Fruit fly (Drosophila melanogaster) whole organism, prepupa: Measurements from ENCODE around the gene CG43332.

Source experiments
- CG15336 ChIP-seq: fragments of 200-800 bp; sonication (Bioruptor generic); IDR thresholded peaks from 2 replicates; pipeline ENCODE4 v1.3.6; 2022; ENCODE audit warnings: missing biosample characterization, missing genetic modification characterization
- CG3032 ChIP-seq: fragments of 200-800 bp; optimal IDR thresholded peaks from 2 replicates; lab custom pipeline; 2019; ENCODE audit warnings: missing biosample characterization, mild to moderate bottlenecking, missing genetic modification characterization, moderate library complexity
- CG6792 ChIP-seq: fragments of 200-800 bp; sonication (Bioruptor generic); optimal IDR thresholded peaks from 3 replicates; lab custom pipeline; 2016; ENCODE audit warnings: missing biosample characterization, missing genetic modification characterization
- CG6808 ChIP-seq: fragments of 200-800 bp; sonication (Bioruptor generic); optimal IDR thresholded peaks from 3 replicates; lab custom pipeline; 2017; ENCODE audit warnings: missing biosample characterization, missing genetic modification characterization, mild to moderate bottlenecking, moderate library complexity, missing genetic modification reagents
- Eip75B ChIP-seq: fragments of 200-800 bp; sonication (Bioruptor generic); optimal IDR thresholded peaks from 3 replicates; lab custom pipeline; 2016; ENCODE audit warnings: missing biosample characterization, missing genetic modification characterization
- Eip78C ChIP-seq: fragments of 200-800 bp; sonication (Bioruptor generic); peaks from one replicate; lab custom pipeline; 2016; ENCODE audit warnings: missing biosample characterization, missing genetic modification characterization
- Ets96B ChIP-seq: fragments of 200-800 bp; optimal IDR thresholded peaks from 2 replicates; lab custom pipeline; 2019; ENCODE audit warnings: missing biosample characterization, mild to moderate bottlenecking, missing genetic modification characterization, moderate library complexity
- Hr38 ChIP-seq: sonication (Bioruptor generic); optimal IDR thresholded peaks from 2 replicates; lab custom pipeline; 2016; ENCODE audit warnings: missing biosample characterization, missing genetic modification characterization
- Hr39 ChIP-seq: fragments of 200-800 bp; sonication (Bioruptor generic); optimal IDR thresholded peaks from 2 replicates; lab custom pipeline; 2016; ENCODE audit warnings: missing biosample characterization, missing genetic modification characterization
- Hr4 ChIP-seq: fragments of 200-800 bp; sonication (Bioruptor generic); optimal IDR thresholded peaks from 3 replicates; lab custom pipeline; 2016; ENCODE audit warnings: missing biosample characterization, missing genetic modification characterization
- Sox15 ChIP-seq: fragments of 200-800 bp; sonication (Bioruptor generic); optimal IDR thresholded peaks from 3 replicates; lab custom pipeline; 2016; ENCODE audit warnings: missing biosample characterization, missing genetic modification characterization
- dac ChIP-seq: fragments of 200-800 bp; sonication (Bioruptor generic); optimal IDR thresholded peaks from 2 replicates; lab custom pipeline; 2017; ENCODE audit warnings: missing biosample characterization, mild to moderate bottlenecking, missing genetic modification characterization
- esn ChIP-seq: fragments of 200-800 bp; sonication (Bioruptor generic); optimal IDR thresholded peaks from 2 replicates; lab custom pipeline; 2016; ENCODE audit warnings: missing biosample characterization, mild to moderate bottlenecking, missing genetic modification characterization, moderate library complexity
- fd59A ChIP-seq: fragments of 200-800 bp; sonication (Bioruptor generic); optimal IDR thresholded peaks from 2 replicates; lab custom pipeline; 2017; ENCODE audit warnings: missing biosample characterization, mild to moderate bottlenecking, missing genetic modification characterization, missing genetic modification reagents
- spab ChIP-seq: fragments of 200-800 bp; sonication (Bioruptor generic); optimal IDR thresholded peaks from 2 replicates; lab custom pipeline; 2017; ENCODE audit warnings: missing biosample characterization, mild to moderate bottlenecking, missing genetic modification characterization, missing genetic modification reagents
- topi ChIP-seq: fragments of 200-800 bp; sonication (Bioruptor generic); optimal IDR thresholded peaks from 3 replicates; lab custom pipeline; 2016; ENCODE audit warnings: missing biosample characterization, missing genetic modification characterization
- vri ChIP-seq: fragments of 200-800 bp; sonication (Bioruptor generic); optimal IDR thresholded peaks from 3 replicates; lab custom pipeline; 2016; ENCODE audit warnings: missing biosample characterization, mild to moderate bottlenecking, missing genetic modification characterization

Gene CG43332

DNA sequence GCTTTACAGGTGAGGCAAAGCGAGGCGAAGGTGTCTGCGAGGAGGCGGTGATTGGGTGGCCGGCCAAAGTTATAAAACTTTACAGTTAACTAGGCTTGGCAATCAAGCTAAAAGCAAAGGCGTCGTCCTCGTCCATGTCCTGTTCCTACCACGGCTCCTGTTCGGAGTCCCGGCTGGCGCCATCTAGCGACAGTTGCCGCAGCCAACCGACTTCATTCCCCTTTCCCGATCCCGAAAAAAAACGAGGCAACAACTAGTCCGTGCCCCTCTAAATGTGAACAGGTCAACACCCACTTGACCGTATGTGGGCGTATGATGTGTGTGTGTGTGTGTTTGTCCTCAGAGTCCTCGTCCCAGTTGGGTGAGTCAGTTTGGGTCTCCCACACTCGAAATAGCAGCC lies 50.8 kb downstream of the CG43332 start:
- TF ChIP-seq CG6792 (GFP tag; lab: Kevin White, UChicago) (no peak), Eip75B (GFP tag; lab: Kevin White, UChicago) (no peak), esn (GFP tag; lab: Kevin White, UChicago) (no peak), Eip78C (GFP tag; lab: Kevin White, UChicago) (no peak), spab (no peak), dac (GFP tag; lab: Kevin White, UChicago) (no peak), Hr4 (GFP tag; lab: Kevin White, UChicago) (no peak), Hr38 (no peak), vri (GFP tag; lab: Kevin White, UChicago) (no peak), CG3032 (tag; lab: Kevin White, UChicago) (no peak), Hr39 (GFP tag; lab: Kevin White, UChicago) (no peak), Sox15 (GFP tag; lab: Kevin White, UChicago) (no peak), CG15336 (GFP tag; lab: Robert Waterston, UW) (no peak), Ets96B (tag; lab: Kevin White, UChicago) (no peak), fd59A (GFP tag; lab: Kevin White, UChicago) (no peak), topi (no peak), CG6808 (GFP tag; lab: Kevin White, UChicago) (no peak)
- TF ChIP-seq, all 60 proteins: peak for 0
